Fruit fly (Drosophila melanogaster) whole organism, adult: ENCODE data around the gene CG12984.

Source experiments
- CG7045 ChIP-seq: fragments of 200-800 bp; sonication (Bioruptor generic); optimal IDR thresholded peaks from 2 replicates; lab custom pipeline; 2017; ENCODE audit warnings: missing biosample characterization, mild to moderate bottlenecking, missing genetic modification characterization
- Crg-1 ChIP-seq: fragments of 200-800 bp; sonication (Bioruptor generic); optimal IDR thresholded peaks from 2 replicates; lab custom pipeline; 2016; ENCODE audit warnings: missing biosample characterization, missing genetic modification characterization
- Hr96 ChIP-seq: fragments of 200-800 bp; sonication (Bioruptor generic); optimal IDR thresholded peaks from 2 replicates; lab custom pipeline; 2016; ENCODE audit warnings: missing biosample characterization, missing genetic modification characterization
- cnc ChIP-seq, 2 experiments: fragments of >200 bp; optimal IDR thresholded peaks; 2 replicates each; lab custom pipeline; 2017
- toe ChIP-seq: fragments of 200-800 bp; sonication (Bioruptor generic); optimal IDR thresholded peaks from 2 replicates; lab custom pipeline; 2016; ENCODE audit warnings: missing biosample characterization, missing genetic modification characterization

- no peak for TF ChIP-seq Crg-1 (GFP tag; lab: Kevin White, UChicago)
- no peak for TF ChIP-seq toe (GFP tag; lab: Kevin White, UChicago)
- no peak for TF ChIP-seq CG7045 (GFP tag; lab: Kevin White, UChicago)
- TF ChIP-seq Hr96 = no peak
- no peak for TF ChIP-seq cnc (optimal IDR thresholded peaks at IDR 0.05; lab: Kevin White, UChicago)
These were observed 33.1 kb downstream of the CG12984 start for dm6 chr3L:21024563-21024962.
